Fruit fly (Drosophila melanogaster) whole organism, wandering third instar larva: ENCODE measurements around the gene CG13300.
A peak's percentile ranks its signal among the peaks of the same experiment; 100 is the strongest.

Experiments
- Abd-B ChIP-seq: fragments of >200 bp; optimal IDR thresholded peaks from 2 replicates; lab custom pipeline; 2017; ENCODE audit warnings: missing biosample characterization, missing genetic modification characterization
- CG32264 ChIP-seq: fragments of 200-800 bp; sonication (Bioruptor generic); optimal IDR thresholded peaks from 2 replicates; lab custom pipeline; 2016; ENCODE audit warnings: missing biosample characterization, missing genetic modification characterization
- CrebA ChIP-seq: fragments of 200-800 bp; sonication (Bioruptor generic); optimal IDR thresholded peaks from 2 replicates; lab custom pipeline; 2016; ENCODE audit warnings: missing biosample characterization, mild to moderate bottlenecking, missing genetic modification characterization, borderline replicate concordance
- Dfd ChIP-seq: fragments of >200 bp; optimal IDR thresholded peaks from 2 replicates; lab custom pipeline; 2017; ENCODE audit warnings: missing biosample characterization, missing genetic modification characterization
- Dif ChIP-seq: fragments of 200-275, 200-300 bp; sonication (Bioruptor generic); optimal IDR thresholded peaks from 2 replicates; lab custom pipeline; 2018; ENCODE audit warnings: missing biosample characterization, missing genetic modification characterization; ENCODE audit not compliant: partially characterized antibody
- GATAd ChIP-seq: sonication (Bioruptor generic); optimal IDR thresholded peaks from 2 replicates; lab custom pipeline; 2016; ENCODE audit warnings: missing biosample characterization, missing genetic modification characterization
- HLH106 ChIP-seq: fragments of 200-800 bp; optimal IDR thresholded peaks from 3 replicates; lab custom pipeline; 2019; ENCODE audit warnings: missing biosample characterization, mild to moderate bottlenecking, missing genetic modification characterization, moderate library complexity
- Hnf4 ChIP-seq: fragments of 200-800 bp; sonication (Bioruptor generic); optimal IDR thresholded peaks from 2 replicates; lab custom pipeline; 2016; ENCODE audit warnings: missing biosample characterization, mild to moderate bottlenecking, missing genetic modification characterization
- Jra ChIP-seq: sonication (Bioruptor generic); optimal IDR thresholded peaks from 2 replicates; lab custom pipeline; 2016; ENCODE audit warnings: missing biosample characterization, missing genetic modification characterization
- Mio ChIP-seq: sonication (Bioruptor generic); optimal IDR thresholded peaks from 2 replicates; lab custom pipeline; 2016; ENCODE audit warnings: missing biosample characterization, missing genetic modification characterization
- Myc ChIP-seq: fragments of >200 bp; optimal IDR thresholded peaks from 2 replicates; lab custom pipeline; 2017
- N ChIP-seq: fragments of >200 bp; optimal IDR thresholded peaks from 2 replicates; lab custom pipeline; 2018; ENCODE audit warnings: missing biosample characterization, missing external identifiers, missing genetic modification characterization
- OdsH ChIP-seq: fragments of 200-800 bp; sonication (Bioruptor generic); optimal IDR thresholded peaks from 2 replicates; lab custom pipeline; 2016; ENCODE audit warnings: missing biosample characterization, mild to moderate bottlenecking, missing genetic modification characterization
- Rel ChIP-seq, 2 experiments: fragments of 200-800 bp; sonication (Bioruptor generic) in 1 of 2; optimal IDR thresholded peaks; 2 replicates in 1 of 2; 3 replicates in 1 of 2; lab custom pipeline; 2016 to 2019; ENCODE audit warnings: mild to moderate bottlenecking in 2 of 2, missing biosample characterization in 2 of 2, missing genetic modification characterization in 2 of 2, moderate library complexity in 1 of 2
- Sp1 ChIP-seq: fragments of 200-800 bp; sonication (Bioruptor generic); optimal IDR thresholded peaks from 3 replicates; lab custom pipeline; 2019; ENCODE audit warnings: missing biosample characterization, mild to moderate bottlenecking, missing genetic modification characterization, moderate library complexity
- Vsx2 ChIP-seq: fragments of 200-300, 225-300 bp; sonication (Bioruptor generic); optimal IDR thresholded peaks from 2 replicates; lab custom pipeline; 2018; ENCODE audit warnings: missing biosample characterization, missing genetic modification characterization; ENCODE audit not compliant: partially characterized antibody
- brk ChIP-seq: fragments of 200-800 bp; sonication (Bioruptor generic); optimal IDR thresholded peaks from 2 replicates; lab custom pipeline; 2016; ENCODE audit warnings: missing biosample characterization, mild to moderate bottlenecking, missing genetic modification characterization
- dl ChIP-seq, 2 experiments: fragments of 175-275, 200-275 bp in 1 of 2; fragments of 200-275 bp in 1 of 2; sonication (Bioruptor generic); optimal IDR thresholded peaks; lab custom pipeline; 2018; ENCODE audit warnings: mild to moderate bottlenecking in 2 of 2, missing biosample characterization in 2 of 2, missing genetic modification characterization in 2 of 2, moderate library complexity in 2 of 2; ENCODE audit not compliant: partially characterized antibody in 2 of 2, insufficient read depth in 1 of 2
- dmrt93B ChIP-seq: fragments of 200-800 bp; sonication (Bioruptor generic); optimal IDR thresholded peaks from 2 replicates; lab custom pipeline; 2018; ENCODE audit warnings: missing biosample characterization, mild to moderate bottlenecking, missing genetic modification characterization
- dsf ChIP-seq: sonication (Bioruptor generic); optimal IDR thresholded peaks from 2 replicates; lab custom pipeline; 2016; ENCODE audit warnings: missing biosample characterization, missing genetic modification characterization, borderline replicate concordance
- ey ChIP-seq: fragments of 200-800 bp; sonication (Bioruptor generic); optimal IDR thresholded peaks from 2 replicates; lab custom pipeline; 2016; ENCODE audit warnings: missing biosample characterization, missing genetic modification characterization
- foxo ChIP-seq, 2 experiments: fragments of 200-800 bp; sonication (Bioruptor generic); optimal IDR thresholded peaks; 2 replicates in 1 of 2; 3 replicates in 1 of 2; lab custom pipeline; 2016 to 2017; ENCODE audit warnings: missing biosample characterization in 2 of 2, missing genetic modification characterization in 2 of 2
- fru ChIP-seq: fragments of 200-800 bp; sonication (Bioruptor generic); optimal IDR thresholded peaks from 3 replicates; lab custom pipeline; 2016; ENCODE audit warnings: missing biosample characterization, mild to moderate bottlenecking, missing genetic modification characterization
- h ChIP-seq: fragments of 200-800 bp; sonication (Bioruptor generic); optimal IDR thresholded peaks from 3 replicates; lab custom pipeline; 2016; ENCODE audit warnings: missing biosample characterization, mild to moderate bottlenecking, missing genetic modification characterization
- lola ChIP-seq: fragments of >200 bp; optimal IDR thresholded peaks from 2 replicates; lab custom pipeline; 2017; ENCODE audit warnings: missing biosample characterization, missing genetic modification characterization
- pan ChIP-seq: fragments of >200 bp; optimal IDR thresholded peaks from 2 replicates; lab custom pipeline; 2017
- psq ChIP-seq: fragments of 200-800 bp; sonication (Bioruptor generic); optimal IDR thresholded peaks from 3 replicates; lab custom pipeline; 2017; ENCODE audit warnings: missing biosample characterization, mild to moderate bottlenecking, missing genetic modification characterization, moderate library complexity
- rgr ChIP-seq: fragments of 200-800 bp; sonication (Bioruptor generic); optimal IDR thresholded peaks from 3 replicates; lab custom pipeline; 2016; ENCODE audit warnings: missing biosample characterization, mild to moderate bottlenecking, missing genetic modification characterization
- sage ChIP-seq: fragments of 200-800 bp; sonication (Bioruptor generic); optimal IDR thresholded peaks from 2 replicates; lab custom pipeline; 2016; ENCODE audit warnings: missing biosample characterization, mild to moderate bottlenecking, missing genetic modification characterization
- sv ChIP-seq: fragments of 200-800 bp; sonication (Bioruptor generic); optimal IDR thresholded peaks from 3 replicates; lab custom pipeline; 2016; ENCODE audit warnings: missing biosample characterization, missing genetic modification characterization
- tai ChIP-seq: sonication (Bioruptor generic); optimal IDR thresholded peaks from 2 replicates; lab custom pipeline; 2016; ENCODE audit warnings: missing biosample characterization, missing genetic modification characterization
- usp ChIP-seq: fragments of >200 bp; optimal IDR thresholded peaks from 2 replicates; lab custom pipeline; 2017; ENCODE audit warnings: missing biosample characterization, missing genetic modification characterization
- woc ChIP-seq: sonication (Bioruptor generic); optimal IDR thresholded peaks from 2 replicates; lab custom pipeline; 2016; ENCODE audit warnings: missing biosample characterization, mild to moderate bottlenecking, missing genetic modification characterization

The CG13300 gene

dm6 chr3L:6320311-6320710 lies 31.9 kb downstream of the CG13300 start, which contains the start of gene Or65a:
TSS of gene Or65a (plus strand) at chr3L:6320611.
- no peak for TF ChIP-seq Hnf4 (GFP tag; lab: Kevin White, UChicago)
- TF ChIP-seq Sp1 (GFP tag; lab: Kevin White, UChicago), result no peak
- TF ChIP-seq sv (GFP tag; lab: Kevin White, UChicago), result no peak
- no peak for TF ChIP-seq rgr (GFP tag; lab: Kevin White, UChicago)

- TF ChIP-seq lola (no peak), usp (GFP tag; lab: Kevin White, UChicago) (no peak), brk (GFP tag; lab: Kevin White, UChicago) (no peak), psq (GFP tag; lab: Kevin White, UChicago) (no peak), woc (no peak), Mio (GFP tag; lab: Kevin White, UChicago) (no peak), Dif (no peak), CrebA (GFP tag; lab: Kevin White, UChicago) (no peak), tai (GFP tag; lab: Kevin White, UChicago) (no peak), Abd-B (GFP tag; lab: Kevin White, UChicago) (no peak), ey (GFP tag; lab: Kevin White, UChicago) (no peak), rgr (GFP tag; lab: Kevin White, UChicago) (no peak), Sp1 (GFP tag; lab: Kevin White, UChicago) (no peak), Vsx2 (GFP tag; lab: Kevin White, UChicago) (no peak), pan (lab: Kevin White, UChicago) (no peak), Myc (no peak)
Measured at dm6 chr3L:6317494-6317893, 34.7 kb downstream of the CG13300 start.

dm6 chr3L:6315693-6316092 lies 36.5 kb downstream of the CG13300 start:
- TF ChIP-seq Mio (GFP tag; lab: Kevin White, UChicago) (no peak), dsf (GFP tag; lab: Kevin White, UChicago) (no peak), Sp1 (GFP tag; lab: Kevin White, UChicago) (no peak), Rel (GFP tag; optimal IDR thresholded peaks at IDR 0.05; lab: Kevin White, UChicago) (no peak), Rel (tag; optimal IDR thresholded peaks at IDR 0.05; lab: Kevin White, UChicago) (no peak), Hnf4 (GFP tag; lab: Kevin White, UChicago) (no peak), psq (GFP tag; lab: Kevin White, UChicago) (no peak), CG32264 (GFP tag; lab: Kevin White, UChicago) (no peak), tai (GFP tag; lab: Kevin White, UChicago) (no peak), sage (GFP tag; lab: Kevin White, UChicago) (no peak), N (GFP tag; lab: Kevin White, UChicago) (no peak), Jra (GFP tag; lab: Kevin White, UChicago) (no peak), Abd-B (GFP tag; lab: Kevin White, UChicago) (no peak), Myc (no peak), dl (GFP tag; optimal IDR thresholded peaks at IDR 0.05; lab: Kevin White, UChicago; ENCODE audit: insufficient read depth in 1 of 2, partially characterized antibody in 2 of 2) (no peak), ey (GFP tag; lab: Kevin White, UChicago) (no peak), GATAd (GFP tag; lab: Kevin White, UChicago) (no peak), woc (no peak)

- TF ChIP-seq OdsH (peak; percentile 10), dmrt93B (peak; percentile 31), Vsx2 (GFP tag; lab: Kevin White, UChicago) (no peak), Sp1 (GFP tag; lab: Kevin White, UChicago) (peak; percentile 56), CrebA (GFP tag; lab: Kevin White, UChicago) (no peak), fru (GFP tag; lab: Kevin White, UChicago) (peak; percentile 71), Hnf4 (GFP tag; lab: Kevin White, UChicago) (no peak), psq (GFP tag; lab: Kevin White, UChicago) (peak; percentile 3), ey (GFP tag; lab: Kevin White, UChicago) (peak; percentile 26), woc (peak; percentile 8), HLH106 (tag; lab: Kevin White, UChicago) (peak; percentile 29), h (GFP tag; lab: Kevin White, UChicago) (peak; percentile 20), foxo (GFP tag; optimal IDR thresholded peaks at IDR 0.05; lab: Kevin White, UChicago) (peak in 1 of 2 experiments; percentile 67), Dfd (no peak), lola (no peak)
Measured at dm6 chr3L:6312029-6312623, 40.1 kb downstream of the CG13300 start.
